Fruit fly (Drosophila melanogaster) whole organism, embryonic: ENCODE measurements around the gene CG7715.

Source experiments
- CG10431 ChIP-seq: fragments of 200-800 bp; sonication (Bioruptor generic); optimal IDR thresholded peaks from 3 replicates; lab custom pipeline; 2018; ENCODE audit warnings: missing biosample characterization, mild to moderate bottlenecking, missing genetic modification characterization
- CG10565 ChIP-seq: fragments of 200-800 bp; sonication (Bioruptor generic); optimal IDR thresholded peaks from 3 replicates; lab custom pipeline; 2016; ENCODE audit warnings: missing biosample characterization, mild to moderate bottlenecking, missing genetic modification characterization
- CG12219 ChIP-seq: fragments of 200-800 bp; sonication (Bioruptor generic); optimal IDR thresholded peaks from 3 replicates; lab custom pipeline; 2018; ENCODE audit warnings: missing biosample characterization, mild to moderate bottlenecking, missing genetic modification characterization
- CG12659 ChIP-seq: fragments of 200-800 bp; sonication (Bioruptor generic); optimal IDR thresholded peaks from 3 replicates; lab custom pipeline; 2017; ENCODE audit warnings: mild to moderate bottlenecking, missing biosample characterization, missing genetic modification reagents, missing genetic modification characterization
- CG13123 ChIP-seq: fragments of 200-800 bp; sonication (Bioruptor generic); optimal IDR thresholded peaks from 2 replicates; lab custom pipeline; 2016; ENCODE audit warnings: missing biosample characterization, missing genetic modification characterization
- CG13287 ChIP-seq: fragments of 200-800 bp; sonication (Bioruptor generic); IDR thresholded peaks from 2 replicates; pipeline ENCODE4 v1.3.6; 2022; ENCODE audit warnings: missing biosample characterization, missing genetic modification characterization; ENCODE audit not compliant: partially characterized antibody
- CG14050 ChIP-seq: fragments of 200-800 bp; sonication (Bioruptor generic); IDR thresholded peaks from 3 replicates; pipeline ENCODE4 v1.3.6; 2022; ENCODE audit warnings: missing biosample characterization, missing genetic modification characterization
- CG15269 ChIP-seq: fragments of 200-800 bp; sonication (Bioruptor generic); optimal IDR thresholded peaks from 2 replicates; lab custom pipeline; 2018; ENCODE audit warnings: missing biosample characterization, mild to moderate bottlenecking, missing genetic modification characterization, moderate library complexity
- CG1603 ChIP-seq: fragments of 200-800 bp; sonication (Bioruptor generic); optimal IDR thresholded peaks from 2 replicates; lab custom pipeline; 2019; ENCODE audit warnings: missing biosample characterization, mild to moderate bottlenecking, missing genetic modification characterization, moderate library complexity
- CG17568 ChIP-seq: fragments of 200-800 bp; sonication (Bioruptor generic); optimal IDR thresholded peaks from 2 replicates; lab custom pipeline; 2018; ENCODE audit warnings: missing biosample characterization, mild to moderate bottlenecking, missing genetic modification characterization, moderate library complexity
- CG18011 ChIP-seq: fragments of 200-800 bp; sonication (Bioruptor generic); optimal IDR thresholded peaks from 2 replicates; lab custom pipeline; 2017; ENCODE audit warnings: missing biosample characterization, missing genetic modification characterization, mild to moderate bottlenecking, moderate library complexity, missing genotype
- CG2678 ChIP-seq: fragments of 200-800 bp; sonication (Bioruptor generic); optimal IDR thresholded peaks from 3 replicates; lab custom pipeline; 2019; ENCODE audit warnings: missing biosample characterization, mild to moderate bottlenecking, missing genetic modification characterization, moderate library complexity
- CG30431 ChIP-seq: fragments of 200-800 bp; sonication (Bioruptor generic); optimal IDR thresholded peaks from 2 replicates; lab custom pipeline; 2017; ENCODE audit warnings: missing biosample characterization, missing genetic modification characterization
- CG31441 ChIP-seq: fragments of 200-800 bp; sonication (Bioruptor generic); IDR thresholded peaks from 2 replicates; pipeline ENCODE4 v1.3.6; 2022; ENCODE audit warnings: missing biosample characterization, missing genetic modification characterization
- CG32767 ChIP-seq: fragments of 200-800 bp; sonication (Bioruptor generic); IDR thresholded peaks from 2 replicates; pipeline ENCODE4 v1.3.6; 2022; ENCODE audit warnings: missing biosample characterization, missing genetic modification characterization
- CG32772 ChIP-seq: fragments of 200-800 bp; sonication (Bioruptor generic); IDR thresholded peaks from 2 replicates; pipeline ENCODE4 v1.3.6; 2022; ENCODE audit warnings: missing biosample characterization, missing genetic modification characterization
- CG6683 ChIP-seq: fragments of 200-800 bp; sonication (Bioruptor generic); optimal IDR thresholded peaks from 2 replicates; lab custom pipeline; 2017; ENCODE audit warnings: missing biosample characterization, mild to moderate bottlenecking, missing genetic modification characterization, missing genetic modification reagents
- CG7271 ChIP-seq: fragments of 200-800 bp; sonication (Bioruptor generic); optimal IDR thresholded peaks from 2 replicates; lab custom pipeline; 2018; ENCODE audit warnings: missing biosample characterization, mild to moderate bottlenecking, missing genetic modification characterization, moderate library complexity
- CG7372 ChIP-seq: fragments of 200-800 bp; sonication (Bioruptor generic); IDR thresholded peaks from 2 replicates; pipeline ENCODE4 v1.3.6; 2022; ENCODE audit warnings: missing biosample characterization, missing genetic modification characterization
- CG8290 ChIP-seq, 3 experiments: fragments of 200-800 bp; sonication (Bioruptor generic); optimal IDR thresholded peaks; 2 replicates each; lab custom pipeline; 2016 to 2019; ENCODE audit warnings: missing biosample characterization in 3 of 3, missing genetic modification characterization in 3 of 3, mild to moderate bottlenecking in 2 of 3, moderate library complexity in 1 of 3
- CG8478 ChIP-seq: fragments of >200 bp; optimal IDR thresholded peaks from 2 replicates; lab custom pipeline; 2018
- CG8944 ChIP-seq: fragments of 200-800 bp; sonication (Bioruptor generic); optimal IDR thresholded peaks from 3 replicates; lab custom pipeline; 2016; ENCODE audit warnings: missing biosample characterization, missing genetic modification characterization
- CTCF ChIP-seq: fragments of 200-800 bp; sonication (Bioruptor generic); optimal IDR thresholded peaks from 2 replicates; lab custom pipeline; 2017; ENCODE audit warnings: missing biosample characterization, mild to moderate bottlenecking, missing genetic modification characterization, moderate library complexity
- CrebB ChIP-seq: fragments of 200-800 bp; sonication (Bioruptor generic); optimal IDR thresholded peaks from 3 replicates; lab custom pipeline; 2018; ENCODE audit warnings: missing biosample characterization, mild to moderate bottlenecking, missing genetic modification characterization
- D ChIP-seq, 2 experiments: fragments of 200-800 bp in 1 of 2; fragments of >200 bp in 1 of 2; sonication (Bioruptor generic) in 1 of 2; optimal IDR thresholded peaks; 2 replicates in 1 of 2; 3 replicates in 1 of 2; lab custom pipeline; 2017; ENCODE audit warnings: mild to moderate bottlenecking in 1 of 2, missing biosample characterization in 1 of 2, missing genetic modification characterization in 1 of 2, missing genetic modification reagents in 1 of 2
- D19A ChIP-seq: fragments of 200-800 bp; optimal IDR thresholded peaks from 3 replicates; lab custom pipeline; 2019; ENCODE audit warnings: missing biosample characterization, mild to moderate bottlenecking, missing genetic modification characterization, moderate library complexity
- D19B ChIP-seq: fragments of 200-800 bp; sonication (Bioruptor generic); optimal IDR thresholded peaks from 2 replicates; lab custom pipeline; 2017; ENCODE audit warnings: missing biosample characterization, mild to moderate bottlenecking, missing genetic modification characterization
- HLH4C ChIP-seq: fragments of 200-800 bp; sonication (Bioruptor generic); IDR thresholded peaks from 3 replicates; pipeline ENCODE4 v1.3.6; 2022; ENCODE audit warnings: missing biosample characterization, missing genetic modification characterization; ENCODE audit not compliant: partially characterized antibody
- HLHmδ ChIP-seq: fragments of 200-800 bp; sonication (Bioruptor generic); optimal IDR thresholded peaks from 2 replicates; lab custom pipeline; 2018; ENCODE audit warnings: missing biosample characterization, mild to moderate bottlenecking, missing genetic modification characterization, moderate library complexity
- Hmr ChIP-seq: fragments of 200-800 bp; sonication (Bioruptor generic); optimal IDR thresholded peaks from 3 replicates; lab custom pipeline; 2017; ENCODE audit warnings: mild to moderate bottlenecking, missing biosample characterization, missing genetic modification reagents, missing genetic modification characterization
- Lpt ChIP-seq: fragments of >200 bp; optimal IDR thresholded peaks from 2 replicates; lab custom pipeline; 2018; ENCODE audit warnings: missing biosample characterization, missing genetic modification characterization
- MBD-R2 ChIP-seq: fragments of 200-800 bp; sonication (Bioruptor generic); IDR thresholded peaks from 2 replicates; pipeline ENCODE4 v1.3.6; 2022; ENCODE audit warnings: missing biosample characterization, missing genetic modification characterization
- MTF-1 ChIP-seq: fragments of 200-800 bp; sonication (Bioruptor generic); optimal IDR thresholded peaks from 2 replicates; lab custom pipeline; 2018; ENCODE audit warnings: missing biosample characterization, mild to moderate bottlenecking, missing genetic modification characterization, borderline replicate concordance
- Side ChIP-seq: fragments of 200-800 bp; sonication (Bioruptor generic); optimal IDR thresholded peaks from 2 replicates; lab custom pipeline; 2016; ENCODE audit warnings: missing biosample characterization, missing genetic modification characterization
- al ChIP-seq: fragments of 200-800 bp; sonication (Bioruptor generic); IDR thresholded peaks from 2 replicates; pipeline ENCODE4 v1.3.6; 2022; ENCODE audit warnings: missing biosample characterization, missing genetic modification characterization
- crp ChIP-seq, 2 experiments: fragments of 200-800 bp; sonication (Bioruptor generic); optimal IDR thresholded peaks; 2 replicates in 1 of 2; 3 replicates in 1 of 2; lab custom pipeline; 2017; ENCODE audit warnings: missing biosample characterization in 2 of 2, missing genetic modification characterization in 2 of 2, mild to moderate bottlenecking in 1 of 2, moderate library complexity in 1 of 2
- cwo ChIP-seq: fragments of 200-800 bp; sonication (Bioruptor generic); optimal IDR thresholded peaks from 3 replicates; lab custom pipeline; 2017; ENCODE audit warnings: missing biosample characterization, missing genetic modification characterization, mild to moderate bottlenecking, moderate library complexity, missing genetic modification reagents
- dati ChIP-seq: fragments of 200-800 bp; sonication (Bioruptor generic); IDR thresholded peaks from 2 replicates; pipeline ENCODE4 v1.3.6; 2022; ENCODE audit warnings: missing biosample characterization, missing genetic modification characterization
- dysf ChIP-seq: fragments of 200-800 bp; sonication (Bioruptor generic); IDR thresholded peaks from 3 replicates; pipeline ENCODE4 v1.3.6; 2022; ENCODE audit warnings: missing biosample characterization, missing genetic modification characterization
- ems ChIP-seq: fragments of 200-800 bp; sonication (Bioruptor generic); optimal IDR thresholded peaks from 3 replicates; lab custom pipeline; 2016; ENCODE audit warnings: missing biosample characterization, missing genetic modification characterization
- eyg ChIP-seq: fragments of 200-800 bp; sonication (Bioruptor generic); optimal IDR thresholded peaks from 3 replicates; lab custom pipeline; 2016; ENCODE audit warnings: missing biosample characterization, missing genetic modification characterization
- hth ChIP-seq: fragments of >200 bp; optimal IDR thresholded peaks from 2 replicates; lab custom pipeline; 2017; ENCODE audit warnings: inconsistent platforms
- jigr1 ChIP-seq: fragments of 200-800 bp; sonication (Bioruptor generic); IDR thresholded peaks from 3 replicates; pipeline ENCODE4 v1.3.6; 2022; ENCODE audit warnings: missing biosample characterization, missing genetic modification characterization
- nom ChIP-seq: fragments of 200-800 bp; sonication (Bioruptor generic); optimal IDR thresholded peaks from 2 replicates; lab custom pipeline; 2017; ENCODE audit warnings: missing biosample characterization, missing genetic modification characterization, mild to moderate bottlenecking, moderate library complexity, missing genetic modification reagents
- pfk ChIP-seq: fragments of 200-800 bp; sonication (Bioruptor generic); optimal IDR thresholded peaks from 2 replicates; lab custom pipeline; 2018; ENCODE audit warnings: missing biosample characterization, mild to moderate bottlenecking, missing genetic modification characterization, moderate library complexity
- tgo ChIP-seq: fragments of 200-800 bp; sonication (Bioruptor generic); IDR thresholded peaks from 3 replicates; pipeline ENCODE4 v1.3.6; 2022; ENCODE audit warnings: missing biosample characterization, missing genetic modification characterization
- tll ChIP-seq, 2 experiments: fragments of 200-800 bp in 1 of 2; fragments of >200 bp in 1 of 2; sonication (Bioruptor generic) in 1 of 2; optimal IDR thresholded peaks; 2 replicates each; lab custom pipeline; 2017 to 2019; ENCODE audit warnings: missing biosample characterization in 2 of 2, missing genetic modification characterization in 2 of 2, mild to moderate bottlenecking in 1 of 2, moderate library complexity in 1 of 2
- twi ChIP-seq: fragments of 200-800 bp; optimal IDR thresholded peaks from 2 replicates; lab custom pipeline; 2019; ENCODE audit warnings: missing biosample characterization, mild to moderate bottlenecking, missing genetic modification characterization, moderate library complexity
- wdn ChIP-seq: fragments of 200-800 bp; sonication (Bioruptor generic); IDR thresholded peaks from 2 replicates; pipeline ENCODE4 v1.3.6; 2022; ENCODE audit warnings: missing biosample characterization, missing genetic modification characterization

The CG7715 gene

dm6 chr3R:18758548-18759257 lies 30.4 kb upstream of the CG7715 start, which contains the start of gene Epg5 (continued):
- peak; percentile 69 for TF ChIP-seq tgo (GFP tag; lab: Robert Waterston, UW)
- no peak for TF ChIP-seq CG10565 (GFP tag; lab: Kevin White, UChicago)
- TF ChIP-seq CrebB (tag; lab: Kevin White, UChicago): no peak
- no peak for TF ChIP-seq CG7271 (tag; lab: Kevin White, UChicago)
- TF ChIP-seq CG31441 (GFP tag; lab: Robert Waterston, UW): no peak
- TF ChIP-seq al (GFP tag; lab: Robert Waterston, UW): peak; percentile 73
- no peak for TF ChIP-seq pfk
- TF ChIP-seq CG13123: no peak
- no peak for TF ChIP-seq CG17568
- TF ChIP-seq HLHmδ (GFP tag; lab: Kevin White, UChicago): no peak
- TF ChIP-seq MBD-R2 (GFP tag; lab: Robert Waterston, UW): peak; percentile 83
- peak; percentile 81 for TF ChIP-seq dysf
- peak; percentile 67 for TF ChIP-seq CG8944 (GFP tag; lab: Kevin White, UChicago)
- TF ChIP-seq CG6683 (GFP tag; lab: Kevin White, UChicago): no peak
- peak; percentile 30 for TF ChIP-seq CG30431 (GFP tag; lab: Kevin White, UChicago)
- no peak for TF ChIP-seq MTF-1 (GFP tag; lab: Kevin White, UChicago)
- TF ChIP-seq D19B (GFP tag; lab: Kevin White, UChicago): no peak
- no peak for TF ChIP-seq dati (GFP tag; lab: Robert Waterston, UW)
- TF ChIP-seq CG8478 (lab: Kevin White, UChicago): no peak
- peak; percentile 96 for TF ChIP-seq HLH4C
- TF ChIP-seq CG12219 (GFP tag; lab: Kevin White, UChicago): no peak
- TF ChIP-seq CG18011 (GFP tag; lab: Kevin White, UChicago): peak; percentile 49
- TF ChIP-seq eyg: peak; percentile 42
- TF ChIP-seq tll (GFP tag; optimal IDR thresholded peaks at IDR 0.05; lab: Kevin White, UChicago): peak in 1 of 2 experiments; percentile 62
- peak; percentile 73 for TF ChIP-seq CG32772 (GFP tag; lab: Robert Waterston, UW)
- TF ChIP-seq CG12659 (GFP tag; lab: Kevin White, UChicago): peak; percentile 73
- TF ChIP-seq CG13287: peak; percentile 99
- no peak for TF ChIP-seq CG8290 (GFP tag; optimal IDR thresholded peaks at IDR 0.05; lab: Kevin White, UChicago)
- TF ChIP-seq CG8290 (tag; optimal IDR thresholded peaks at IDR 0.05; lab: Kevin White, UChicago): no peak
- no peak for TF ChIP-seq D19A (tag; lab: Kevin White, UChicago)
- no peak for TF ChIP-seq CG10431 (GFP tag; lab: Kevin White, UChicago)
- peak; percentile 59 for TF ChIP-seq Side (GFP tag; lab: Kevin White, UChicago)
- peak; percentile 54; the same call in 1 of the 2 replicates for TF ChIP-seq wdn
- no peak for TF ChIP-seq twi
- TF ChIP-seq ems (GFP tag; lab: Kevin White, UChicago): peak; percentile 86
- no peak for TF ChIP-seq CG1603 (tag; lab: Kevin White, UChicago)
- TF ChIP-seq Hmr: no peak
- no peak for TF ChIP-seq jigr1 (GFP tag; lab: Robert Waterston, UW)
- TF ChIP-seq CG14050: no peak
- TF ChIP-seq hth (lab: Kevin White, UChicago): no peak
- no peak for TF ChIP-seq cwo (GFP tag; lab: Kevin White, UChicago)
- no peak for TF ChIP-seq nom (GFP tag; lab: Kevin White, UChicago)
- no peak for TF ChIP-seq CTCF (GFP tag; lab: Kevin White, UChicago)
- TF ChIP-seq D (optimal IDR thresholded peaks at IDR 0.05; lab: Kevin White, UChicago): no peak
- TF ChIP-seq D (GFP tag; optimal IDR thresholded peaks at IDR 0.05; lab: Kevin White, UChicago): no peak
- TF ChIP-seq Lpt (GFP tag; lab: Kevin White, UChicago): no peak
- no peak for TF ChIP-seq CG15269 (tag; lab: Kevin White, UChicago)
- TF ChIP-seq CG32767 (GFP tag; lab: Robert Waterston, UW): peak; percentile 43; the same call in 1 of the 2 replicates
- TF ChIP-seq crp (GFP tag; optimal IDR thresholded peaks at IDR 0.05; lab: Kevin White, UChicago): peak; percentile 12 to 85
- peak; percentile 71 for TF ChIP-seq CG7372 (GFP tag; lab: Robert Waterston, UW)
- TF ChIP-seq CG2678 (tag; lab: Kevin White, UChicago): no peak
